Worm (Caenorhabditis elegans) whole organism, young adult: ENCODE results near the gene T07F12.1.

Experiments
- B0035.1 ChIP-seq: sonication (generic microtip); optimal IDR thresholded peaks from 2 replicates; lab custom pipeline; 2016; ENCODE audit warnings: missing genetic modification characterization, mild to moderate bottlenecking, missing compliant biosample characterization, missing genotype, missing genetic modification reagents
- B0336.3 ChIP-seq: fragments of 200-800 bp; sonication (Bioruptor generic); IDR thresholded peaks from 2 replicates; pipeline ENCODE4 v1.3.6; 2022; ENCODE audit warnings: missing genetic modification characterization, missing compliant biosample characterization
- F39B2.1 ChIP-seq: fragments of 200-800 bp; sonication (Bioruptor generic); IDR thresholded peaks from 2 replicates; pipeline ENCODE4 v1.3.6; 2022; ENCODE audit warnings: missing genetic modification reagents, missing genetic modification characterization, missing compliant biosample characterization
- F55B11.4 ChIP-seq: sonication (generic microtip); optimal IDR thresholded peaks from 2 replicates; lab custom pipeline; 2016; ENCODE audit warnings: missing compliant biosample characterization, missing genetic modification characterization, borderline replicate concordance; ENCODE audit not compliant: insufficient read depth
- K11D2.4 ChIP-seq: fragments of 200-800 bp; sonication (Bioruptor generic); IDR thresholded peaks from 2 replicates; pipeline ENCODE4 v1.3.6; 2022; ENCODE audit warnings: missing genetic modification reagents, missing genetic modification characterization, missing compliant biosample characterization
- T07F8.4 ChIP-seq: sonication (generic microtip); optimal IDR thresholded peaks from 2 replicates; lab custom pipeline; 2016; ENCODE audit warnings: mild to moderate bottlenecking, missing genetic modification characterization, moderate library complexity, missing compliant biosample characterization
- T26A5.8 ChIP-seq: sonication (generic microtip); optimal IDR thresholded peaks from 2 replicates; lab custom pipeline; 2016; ENCODE audit warnings: missing genetic modification characterization, missing compliant biosample characterization
- Y53G8AR.9 ChIP-seq: fragments of 200-800 bp; sonication (Bioruptor generic); conservative IDR thresholded peaks from 2 replicates; pipeline ENCODE4 v1.3.6; 2022; ENCODE audit warnings: missing genetic modification reagents, missing genetic modification characterization, missing compliant biosample characterization
- Y79H2A.3 ChIP-seq: fragments of 200-800 bp; sonication (Bioruptor generic); conservative IDR thresholded peaks from 2 replicates; pipeline ENCODE4 v1.3.6; 2022; ENCODE audit warnings: missing genetic modification reagents, missing genetic modification characterization, missing compliant biosample characterization
- ama-1 ChIP-seq, 3 experiments: fragments of 150-350 bp in 1 of 3; sonication (generic microtip) in 2 of 3; optimal IDR thresholded peaks; 2 replicates each; lab custom pipeline; 2014 to 2018; ENCODE audit warnings: missing biosample characterization in 2 of 3, missing genetic modification characterization in 2 of 3, missing genetic modification reagents in 2 of 3
- attf-3 ChIP-seq: fragments of 200-800 bp; sonication (Bioruptor generic); conservative IDR thresholded peaks from 2 replicates; pipeline ENCODE4 v1.3.6; 2022; ENCODE audit warnings: missing genetic modification reagents, missing genetic modification characterization, missing compliant biosample characterization
- attf-5 ChIP-seq: fragments of 200-800 bp; sonication (Bioruptor generic); optimal IDR thresholded peaks from 2 replicates; lab custom pipeline; 2018; ENCODE audit warnings: mild to moderate bottlenecking, missing genetic modification characterization, missing compliant biosample characterization
- attf-6 ChIP-seq: fragments of 200-800 bp; sonication (Bioruptor generic); IDR thresholded peaks from 2 replicates; pipeline ENCODE4 v1.3.6; 2022; ENCODE audit warnings: missing genetic modification reagents, missing genetic modification characterization, missing compliant biosample characterization
- ceh-100 ChIP-seq: fragments of 200-800 bp; sonication (Bioruptor generic); IDR thresholded peaks from 2 replicates; pipeline ENCODE4 v1.3.6; 2022; ENCODE audit warnings: missing genetic modification reagents, missing genetic modification characterization, missing compliant biosample characterization
- ceh-40 ChIP-seq: fragments of 200-800 bp; sonication (Bioruptor generic); IDR thresholded peaks from 2 replicates; pipeline ENCODE4 v1.3.6; 2022; ENCODE audit warnings: missing genetic modification characterization, missing compliant biosample characterization
- dox-1 ChIP-seq: fragments of 200-800 bp; sonication (Bioruptor generic); IDR thresholded peaks from 2 replicates; pipeline ENCODE4 v1.3.6; 2022; ENCODE audit warnings: missing genetic modification reagents, missing genetic modification characterization, missing compliant biosample characterization
- egl-18 ChIP-seq: fragments of 200-800 bp; sonication (Bioruptor generic); IDR thresholded peaks from 2 replicates; pipeline ENCODE4 v1.3.6; 2022; ENCODE audit warnings: missing genetic modification reagents, missing genetic modification characterization, missing compliant biosample characterization
- egrh-3 ChIP-seq: fragments of 200-800 bp; sonication (Bioruptor generic); IDR thresholded peaks from 2 replicates; pipeline ENCODE4 v1.3.6; 2022; ENCODE audit warnings: missing genetic modification reagents, missing genetic modification characterization, missing compliant biosample characterization
- ets-4 ChIP-seq: fragments of 200-800 bp; sonication (Bioruptor generic); optimal IDR thresholded peaks from 2 replicates; lab custom pipeline; 2018; ENCODE audit warnings: mild to moderate bottlenecking, missing genetic modification characterization, missing compliant biosample characterization
- hmg-1.2 ChIP-seq: fragments of 200-800 bp; sonication (Bioruptor generic); IDR thresholded peaks from 2 replicates; pipeline ENCODE4 v1.3.6; 2022; ENCODE audit warnings: missing genetic modification reagents, missing genetic modification characterization, missing compliant biosample characterization
- hrde-1 ChIP-seq: sonication (generic microtip); optimal IDR thresholded peaks from 2 replicates; lab custom pipeline; 2016; ENCODE audit warnings: missing genetic modification characterization, mild to moderate bottlenecking, missing compliant biosample characterization, moderate library complexity, missing genotype, missing genetic modification reagents, borderline replicate concordance
- lag-1 ChIP-seq: fragments of 200-800 bp; sonication (Bioruptor generic); IDR thresholded peaks from 2 replicates; pipeline ENCODE4 v1.3.6; 2022; ENCODE audit warnings: missing genetic modification reagents, missing genetic modification characterization, missing compliant biosample characterization
- let-526 ChIP-seq: fragments of 200-800 bp; sonication (Bioruptor generic); IDR thresholded peaks from 2 replicates; pipeline ENCODE4 v1.3.6; 2022; ENCODE audit warnings: missing genetic modification reagents, missing genetic modification characterization, missing compliant biosample characterization
- let-607 ChIP-seq, 2 experiments: fragments of 200-800 bp in 1 of 2; sonication (Bioruptor generic) in 1 of 2; sonication (generic microtip) in 1 of 2; optimal IDR thresholded peaks; 2 replicates each; lab custom pipeline; 2016 to 2018; ENCODE audit warnings: mild to moderate bottlenecking in 2 of 2, missing compliant biosample characterization in 2 of 2, missing genetic modification characterization in 2 of 2, moderate library complexity in 2 of 2, missing genotype in 1 of 2
- lin-40 ChIP-seq: sonication (generic microtip); optimal IDR thresholded peaks from 2 replicates; lab custom pipeline; 2016; ENCODE audit warnings: missing genetic modification characterization, mild to moderate bottlenecking, missing compliant biosample characterization, missing genotype, missing genetic modification reagents
- lsl-1 ChIP-seq: fragments of 200-800 bp; sonication (Bioruptor generic); optimal IDR thresholded peaks from 2 replicates; lab custom pipeline; 2018; ENCODE audit warnings: mild to moderate bottlenecking, missing genetic modification characterization, moderate library complexity, missing compliant biosample characterization
- lsy-27 ChIP-seq: sonication (generic microtip); optimal IDR thresholded peaks from 2 replicates; lab custom pipeline; 2017; ENCODE audit warnings: missing genetic modification characterization, mild to moderate bottlenecking, missing compliant biosample characterization, antibody characterized with exemption, missing genotype, borderline replicate concordance; ENCODE audit not compliant: insufficient read depth
- madf-6 ChIP-seq: fragments of 200-800 bp; sonication (Bioruptor generic); IDR thresholded peaks from 2 replicates; pipeline ENCODE4 v1.3.6; 2022; ENCODE audit warnings: missing genetic modification reagents, missing genetic modification characterization, missing compliant biosample characterization
- madf-8 ChIP-seq: fragments of 200-800 bp; sonication (Bioruptor generic); conservative IDR thresholded peaks from 2 replicates; pipeline ENCODE4 v1.3.6; 2022; ENCODE audit warnings: missing genetic modification reagents, missing genetic modification characterization, missing compliant biosample characterization
- mes-4 ChIP-seq: sonication (generic microtip); optimal IDR thresholded peaks from 2 replicates; lab custom pipeline; 2016; ENCODE audit warnings: missing genotype, missing genetic modification characterization, missing compliant biosample characterization
- nhr-80 ChIP-seq: sonication (generic microtip); optimal IDR thresholded peaks from 2 replicates; lab custom pipeline; 2016; ENCODE audit warnings: missing genetic modification characterization, missing compliant biosample characterization
- pha-4 ChIP-seq: fragments of 150-350 bp; sonication (generic microtip); optimal IDR thresholded peaks from 2 replicates; lab custom pipeline; 2014; ENCODE audit warnings: missing biosample characterization, missing genetic modification reagents, missing genetic modification characterization
- repo-1 ChIP-seq: sonication (generic microtip); optimal IDR thresholded peaks from 2 replicates; lab custom pipeline; 2017; ENCODE audit warnings: mild to moderate bottlenecking, missing genetic modification characterization, missing compliant biosample characterization
- rpc-1 ChIP-seq, 2 experiments: fragments of 150-350 bp in 1 of 2; sonication (generic microtip) in 1 of 2; optimal IDR thresholded peaks; 2 replicates each; lab custom pipeline; 2014 to 2018; ENCODE audit warnings: missing biosample characterization in 1 of 2, missing genetic modification characterization in 1 of 2, missing genetic modification reagents in 1 of 2, missing genotype in 1 of 2
- snpc-3.4 ChIP-seq: sonication (generic microtip); optimal IDR thresholded peaks from 2 replicates; lab custom pipeline; 2017; ENCODE audit warnings: missing genetic modification characterization, mild to moderate bottlenecking, missing compliant biosample characterization, antibody characterized with exemption, moderate library complexity, missing genotype, missing genetic modification reagents
- tbp1 ChIP-seq: fragments of 200-800 bp; sonication (Bioruptor generic); optimal IDR thresholded peaks from 2 replicates; lab custom pipeline; 2018; ENCODE audit warnings: mild to moderate bottlenecking, missing genetic modification characterization, missing compliant biosample characterization
- unc-130 ChIP-seq: sonication (generic microtip); optimal IDR thresholded peaks from 2 replicates; lab custom pipeline; 2016; ENCODE audit warnings: missing genetic modification reagents, missing genetic modification characterization, missing compliant biosample characterization
- ztf-25 ChIP-seq: fragments of 200-800 bp; sonication (Bioruptor generic); IDR thresholded peaks from 2 replicates; pipeline ENCODE4 v1.3.6; 2022; ENCODE audit warnings: missing genetic modification reagents, missing genetic modification characterization, missing compliant biosample characterization
- ztf-3 ChIP-seq: fragments of 200-800 bp; sonication (Bioruptor generic); optimal IDR thresholded peaks from 2 replicates; lab custom pipeline; 2018; ENCODE audit warnings: mild to moderate bottlenecking, missing genetic modification characterization, missing compliant biosample characterization

The T07F12.1 gene

ce11 chrX:4893623-4894105 is at the start of gene T07F12.1:
TSS of gene T07F12.1 (plus strand) at chrX:4894055.
- TF ChIP-seq ceh-40 (GFP tag; lab: Robert Waterston, UW) = no peak
- TF ChIP-seq dox-1 (GFP tag; lab: Robert Waterston, UW) = no peak
- TF ChIP-seq hmg-1.2 (GFP tag; lab: Robert Waterston, UW) = peak; percentile 75; the same call in 1 of the 2 replicates

DNA sequence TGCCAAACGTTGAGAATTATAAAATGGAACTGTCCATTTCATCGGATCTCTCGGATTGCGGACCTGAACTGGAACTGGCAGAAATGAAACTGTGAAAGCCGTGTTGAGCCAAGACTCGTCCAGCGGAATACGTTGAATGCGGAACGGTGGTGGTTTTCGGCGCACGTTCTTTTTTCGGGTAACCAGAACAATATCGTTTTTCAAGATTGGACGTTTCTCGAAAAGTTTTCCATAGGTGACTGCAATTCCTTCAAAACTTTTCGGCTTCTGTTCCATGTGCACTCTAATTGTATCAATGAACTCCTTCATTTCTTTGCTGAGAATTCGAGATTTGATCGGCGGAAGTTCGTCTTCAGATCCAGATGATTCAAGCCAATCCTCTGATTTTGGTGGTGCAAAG is 49.1 kb upstream of the T07F12.1 start:
- TF ChIP-seq ama-1 (optimal IDR thresholded peaks at IDR 0.05; lab: Kevin White, UChicago) (no peak), ama-1 (GFP tag; optimal IDR thresholded peaks at IDR 0.05; lab: Kevin White, UChicago) (no peak), pha-4 (tag; lab: Kevin White, UChicago) (no peak), ztf-25 (GFP tag; lab: Robert Waterston, UW) (no peak), F39B2.1 (GFP tag; lab: Robert Waterston, UW) (no peak), lsl-1 (GFP tag; lab: Kevin White, UChicago) (no peak), attf-3 (GFP tag; lab: Robert Waterston, UW) (no peak), mes-4 (no peak), ceh-100 (GFP tag; lab: Robert Waterston, UW) (no peak)
- TF ChIP-seq, all 124 proteins: peak for 0

DNA sequence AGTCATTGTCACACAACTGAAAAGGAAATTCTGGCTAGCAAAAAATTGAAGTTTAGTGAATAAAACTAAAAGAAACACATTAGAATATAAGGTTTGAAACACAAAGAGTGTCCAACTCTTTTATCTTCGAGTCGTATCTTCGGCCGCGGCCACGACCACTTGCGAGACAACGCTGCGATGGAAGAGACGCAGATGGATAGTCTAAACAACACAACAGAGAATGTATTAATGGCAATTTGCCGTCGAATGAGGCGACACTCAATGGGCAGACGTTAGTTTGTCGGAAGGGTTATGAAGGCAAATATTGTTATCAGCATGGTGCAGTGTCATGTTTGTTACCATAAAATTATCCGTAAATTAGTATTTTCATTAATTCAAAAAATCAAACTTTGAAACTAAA is 40.8 kb upstream of the T07F12.1 start, which contains the start of gene F39C12.1:
F39C12.1 (minus strand) TSS at position 136 of the 400 bp plus-strand sequence.
- TF ChIP-seq nhr-80 (tag; lab: Kevin White, UChicago) = peak; percentile 95
- no peak for TF ChIP-seq K11D2.4
- no peak for TF ChIP-seq Y53G8AR.9 (GFP tag; lab: Robert Waterston, UW)
- no peak for TF ChIP-seq lsy-27 (tag; lab: Kevin White, UChicago)
- no peak for TF ChIP-seq F55B11.4
- TF ChIP-seq dox-1 (GFP tag; lab: Robert Waterston, UW) = peak; percentile 69; the same call in 1 of the 2 replicates
- TF ChIP-seq let-526 (GFP tag; lab: Robert Waterston, UW) = no peak
- peak; percentile 24 to 52 for TF ChIP-seq let-607 (tag; optimal IDR thresholded peaks at IDR 0.05; lab: Kevin White, UChicago)
- no peak for TF ChIP-seq repo-1 (tag; lab: Kevin White, UChicago)
- no peak for TF ChIP-seq attf-3 (GFP tag; lab: Robert Waterston, UW)
- TF ChIP-seq hmg-1.2 (GFP tag; lab: Robert Waterston, UW) = peak; percentile 95
- no peak for TF ChIP-seq tbp1 (GFP tag; lab: Kevin White, UChicago)
- peak; percentile 31 for TF ChIP-seq ets-4
- TF ChIP-seq T26A5.8 = no peak
- TF ChIP-seq T07F8.4 (tag; lab: Kevin White, UChicago) = no peak
- TF ChIP-seq egrh-3 (GFP tag; lab: Robert Waterston, UW) = no peak
- no peak for TF ChIP-seq ceh-40 (GFP tag; lab: Robert Waterston, UW)

- TF ChIP-seq B0035.1 (tag; lab: Kevin White, UChicago) (no peak), ztf-3 (GFP tag; lab: Kevin White, UChicago) (no peak)
These were observed 34.2 kb upstream of the T07F12.1 start, which contains the start of gene add-1 for ce11 chrX:4859582-4860095. TSS of gene add-1 (minus strand) at chrX:4860045.

- no peak for TF ChIP-seq ceh-100 (GFP tag; lab: Robert Waterston, UW)
- TF ChIP-seq snpc-3.4 (tag; lab: Kevin White, UChicago) = no peak
- no peak for TF ChIP-seq hmg-1.2 (GFP tag; lab: Robert Waterston, UW)
- TF ChIP-seq rpc-1 (optimal IDR thresholded peaks at IDR 0.05; lab: Kevin White, UChicago) = no peak
- TF ChIP-seq rpc-1 (tag; optimal IDR thresholded peaks at IDR 0.05; lab: Kevin White, UChicago) = no peak
- TF ChIP-seq madf-6 (GFP tag; lab: Robert Waterston, UW) = no peak
- no peak for TF ChIP-seq egl-18
- no peak for TF ChIP-seq Y79H2A.3 (GFP tag; lab: Robert Waterston, UW)
- no peak for TF ChIP-seq attf-6 (GFP tag; lab: Robert Waterston, UW)
- no peak for TF ChIP-seq lag-1
- no peak for TF ChIP-seq attf-5 (GFP tag; lab: Kevin White, UChicago)
- TF ChIP-seq unc-130 (GFP tag; lab: Kevin White, UChicago) = no peak
- no peak for TF ChIP-seq B0336.3 (GFP tag; lab: Robert Waterston, UW)
- TF ChIP-seq B0035.1 (tag; lab: Kevin White, UChicago) = no peak
- no peak for TF ChIP-seq madf-8 (GFP tag; lab: Robert Waterston, UW)
- no peak for TF ChIP-seq tbp1 (GFP tag; lab: Kevin White, UChicago)
- no peak for TF ChIP-seq hrde-1
- no peak for TF ChIP-seq lin-40 (tag; lab: Kevin White, UChicago)
- no peak for TF ChIP-seq let-526 (GFP tag; lab: Robert Waterston, UW)
- TF ChIP-seq, all 124 proteins: peak for 0
These were observed 32.4 kb upstream of the T07F12.1 start for ce11 chrX:4861413-4861812.
